Fruit fly (Drosophila melanogaster) whole organism, embryonic: ENCODE measurements around the gene CG10584.

Source experiments
- Atf-2 ChIP-seq: fragments of 200-800 bp; sonication (Bioruptor generic); optimal IDR thresholded peaks from 2 replicates; lab custom pipeline; 2016; ENCODE audit warnings: missing biosample characterization, missing genetic modification characterization
- CG10147 ChIP-seq: fragments of 200-800 bp; sonication (Bioruptor generic); optimal IDR thresholded peaks from 2 replicates; lab custom pipeline; 2019; ENCODE audit warnings: missing biosample characterization, mild to moderate bottlenecking, missing genetic modification characterization, moderate library complexity
- CG10979 ChIP-seq: fragments of 200-800 bp; sonication (Bioruptor generic); optimal IDR thresholded peaks from 2 replicates; lab custom pipeline; 2018; ENCODE audit warnings: missing biosample characterization, mild to moderate bottlenecking, missing genetic modification characterization, moderate library complexity
- CG11247 ChIP-seq: fragments of 200-800 bp; sonication (Bioruptor generic); IDR thresholded peaks from 2 replicates; pipeline ENCODE4 v1.3.6; 2022; ENCODE audit warnings: missing biosample characterization, missing genetic modification characterization
- CG13894 ChIP-seq: fragments of 200-800 bp; sonication (Bioruptor generic); optimal IDR thresholded peaks from 3 replicates; lab custom pipeline; 2018; ENCODE audit warnings: missing biosample characterization, mild to moderate bottlenecking, missing genetic modification characterization, moderate library complexity
- CG15269 ChIP-seq: fragments of 200-800 bp; sonication (Bioruptor generic); optimal IDR thresholded peaks from 2 replicates; lab custom pipeline; 2018; ENCODE audit warnings: missing biosample characterization, mild to moderate bottlenecking, missing genetic modification characterization, moderate library complexity
- CG17612 ChIP-seq: fragments of 200-800 bp; sonication (Bioruptor generic); IDR thresholded peaks from 2 replicates; pipeline ENCODE4 v1.3.6; 2022; ENCODE audit warnings: missing biosample characterization, missing genetic modification characterization
- CG18011 ChIP-seq: fragments of 200-800 bp; sonication (Bioruptor generic); optimal IDR thresholded peaks from 2 replicates; lab custom pipeline; 2017; ENCODE audit warnings: missing biosample characterization, missing genetic modification characterization, mild to moderate bottlenecking, moderate library complexity, missing genotype
- CG1832 ChIP-seq: fragments of 200-800 bp; sonication (Bioruptor generic); optimal IDR thresholded peaks from 2 replicates; lab custom pipeline; 2017; ENCODE audit warnings: missing biosample characterization, mild to moderate bottlenecking, missing genetic modification characterization, inconsistent platforms
- CG18476 ChIP-seq: fragments of 200-800 bp; sonication (Bioruptor generic); optimal IDR thresholded peaks from 2 replicates; lab custom pipeline; 2016; ENCODE audit warnings: missing biosample characterization, mild to moderate bottlenecking, missing genetic modification characterization
- CG30020 ChIP-seq: fragments of 200-800 bp; optimal IDR thresholded peaks from 2 replicates; lab custom pipeline; 2019; ENCODE audit warnings: missing biosample characterization, mild to moderate bottlenecking, missing genetic modification characterization, moderate library complexity
- CG30431 ChIP-seq: fragments of 200-800 bp; sonication (Bioruptor generic); optimal IDR thresholded peaks from 2 replicates; lab custom pipeline; 2017; ENCODE audit warnings: missing biosample characterization, missing genetic modification characterization
- CG32532 ChIP-seq: fragments of 200-800 bp; sonication (Bioruptor generic); IDR thresholded peaks from 2 replicates; pipeline ENCODE4 v1.3.6; 2022; ENCODE audit warnings: missing biosample characterization, missing genetic modification characterization
- CG3281 ChIP-seq: fragments of 200-800 bp; sonication (Bioruptor generic); optimal IDR thresholded peaks from 3 replicates; lab custom pipeline; 2017; ENCODE audit warnings: missing biosample characterization, mild to moderate bottlenecking, missing genetic modification characterization
- CG34422 ChIP-seq: fragments of 200-800 bp; sonication (Bioruptor generic); IDR thresholded peaks from 3 replicates; pipeline ENCODE4 v1.3.6; 2022; ENCODE audit warnings: missing biosample characterization, missing genetic modification characterization
- CG4820 ChIP-seq: fragments of 200-800 bp; sonication (Bioruptor generic); optimal IDR thresholded peaks from 3 replicates; lab custom pipeline; 2016; ENCODE audit warnings: missing biosample characterization, missing genetic modification characterization
- CG6175 ChIP-seq: fragments of 200-800 bp; sonication (Bioruptor generic); IDR thresholded peaks from 3 replicates; pipeline ENCODE4 v1.3.6; 2022; ENCODE audit warnings: missing biosample characterization, missing genetic modification characterization
- CkIIα-i1 ChIP-seq: fragments of 200-800 bp; sonication (Bioruptor generic); IDR thresholded peaks from 2 replicates; pipeline ENCODE4 v1.3.6; 2022; ENCODE audit warnings: missing biosample characterization, missing genetic modification characterization
- Dek ChIP-seq: fragments of 200-800 bp; sonication (Bioruptor generic); optimal IDR thresholded peaks from 3 replicates; lab custom pipeline; 2019; ENCODE audit warnings: missing biosample characterization, mild to moderate bottlenecking, missing genetic modification characterization, moderate library complexity
- E2f1 ChIP-seq: fragments of 200-800 bp; sonication (Bioruptor generic); IDR thresholded peaks from 2 replicates; pipeline ENCODE4 v1.3.6; 2022; ENCODE audit warnings: missing biosample characterization, missing genetic modification characterization
- Ets65A ChIP-seq: fragments of 200-800 bp; sonication (Bioruptor generic); peaks from one replicate; lab custom pipeline; 2016; ENCODE audit warnings: missing biosample characterization, missing genetic modification characterization
- Fer1 ChIP-seq: fragments of 200-800 bp; sonication (Bioruptor generic); optimal IDR thresholded peaks from 2 replicates; lab custom pipeline; 2017; ENCODE audit warnings: missing biosample characterization, mild to moderate bottlenecking, missing genetic modification characterization
- Fer2 ChIP-seq: fragments of 200-800 bp; sonication (Bioruptor generic); optimal IDR thresholded peaks from 2 replicates; lab custom pipeline; 2018; ENCODE audit warnings: missing biosample characterization, mild to moderate bottlenecking, missing genetic modification characterization, moderate library complexity
- HLH3B ChIP-seq: fragments of 200-800 bp; sonication (Bioruptor generic); IDR thresholded peaks from 2 replicates; pipeline ENCODE4 v1.3.6; 2022; ENCODE audit warnings: missing biosample characterization, missing genetic modification characterization
- Hsf ChIP-seq: fragments of 200-800 bp; sonication (Bioruptor generic); optimal IDR thresholded peaks from 3 replicates; lab custom pipeline; 2016; ENCODE audit warnings: missing biosample characterization, missing genetic modification characterization
- Jarid2 ChIP-seq: fragments of 200-800 bp; sonication (Bioruptor generic); optimal IDR thresholded peaks from 3 replicates; lab custom pipeline; 2017; ENCODE audit warnings: mild to moderate bottlenecking, missing biosample characterization, missing genetic modification reagents, missing genetic modification characterization
- MBD-R2 ChIP-seq: fragments of 200-800 bp; sonication (Bioruptor generic); IDR thresholded peaks from 2 replicates; pipeline ENCODE4 v1.3.6; 2022; ENCODE audit warnings: missing biosample characterization, missing genetic modification characterization
- MTF-1 ChIP-seq: fragments of 200-800 bp; sonication (Bioruptor generic); optimal IDR thresholded peaks from 2 replicates; lab custom pipeline; 2018; ENCODE audit warnings: missing biosample characterization, mild to moderate bottlenecking, missing genetic modification characterization, borderline replicate concordance
- NFAT ChIP-seq: fragments of 200-800 bp; sonication (Bioruptor generic); IDR thresholded peaks from 2 replicates; pipeline ENCODE4 v1.3.6; 2022; ENCODE audit warnings: missing biosample characterization, missing genetic modification characterization
- PHDP ChIP-seq: fragments of 200-800 bp; sonication (Bioruptor generic); optimal IDR thresholded peaks from 3 replicates; lab custom pipeline; 2018; ENCODE audit warnings: missing biosample characterization, mild to moderate bottlenecking, missing genetic modification characterization, moderate library complexity
- Rfx ChIP-seq: fragments of 200-800 bp; sonication (Bioruptor generic); IDR thresholded peaks from 2 replicates; pipeline ENCODE4 v1.3.6; 2022; ENCODE audit warnings: missing biosample characterization, missing genetic modification characterization
- Stat92E ChIP-seq, 3 experiments: fragments of >200 bp in 2 of 3; fragments of 200-800 bp in 1 of 3; sonication (Bioruptor generic) in 1 of 3; optimal IDR thresholded peaks; 2 replicates each; lab custom pipeline; 2017 to 2019; ENCODE audit warnings: missing biosample characterization in 3 of 3, missing genetic modification characterization in 3 of 3, mild to moderate bottlenecking in 1 of 3, moderate library complexity in 1 of 3
- cato ChIP-seq: fragments of 200-800 bp; sonication (Bioruptor generic); optimal IDR thresholded peaks from 2 replicates; lab custom pipeline; 2016; ENCODE audit warnings: missing biosample characterization, missing genetic modification characterization, borderline replicate concordance
- chm ChIP-seq: fragments of 200-800 bp; sonication (Bioruptor generic); IDR thresholded peaks from 2 replicates; pipeline ENCODE4 v1.3.6; 2022; ENCODE audit warnings: missing biosample characterization, missing genetic modification characterization
- dm ChIP-seq: fragments of 200-800 bp; sonication (Bioruptor generic); optimal IDR thresholded peaks from 3 replicates; lab custom pipeline; 2016; ENCODE audit warnings: missing biosample characterization, missing genetic modification characterization
- dysf ChIP-seq: fragments of 200-800 bp; sonication (Bioruptor generic); IDR thresholded peaks from 3 replicates; pipeline ENCODE4 v1.3.6; 2022; ENCODE audit warnings: missing biosample characterization, missing genetic modification characterization
- gro ChIP-seq: fragments of 200-800 bp; sonication (Bioruptor generic); optimal IDR thresholded peaks from 2 replicates; lab custom pipeline; 2016; ENCODE audit warnings: missing biosample characterization, missing genetic modification characterization
- gsb-n ChIP-seq: fragments of 200-800 bp; sonication (Bioruptor generic); optimal IDR thresholded peaks from 3 replicates; lab custom pipeline; 2018; ENCODE audit warnings: missing biosample characterization, mild to moderate bottlenecking, missing genetic modification characterization
- h ChIP-seq: fragments of >200 bp; optimal IDR thresholded peaks from 2 replicates; lab custom pipeline; 2017
- odd ChIP-seq: fragments of 200-800 bp; sonication (Bioruptor generic); optimal IDR thresholded peaks from 2 replicates; lab custom pipeline; 2017; ENCODE audit warnings: missing biosample characterization, mild to moderate bottlenecking, missing genetic modification characterization
- org-1 ChIP-seq: fragments of 200-800 bp; sonication (Bioruptor generic); optimal IDR thresholded peaks from 2 replicates; lab custom pipeline; 2017; ENCODE audit warnings: missing biosample characterization, missing genetic modification characterization
- sim ChIP-seq: fragments of 200-800 bp; sonication (Bioruptor generic); IDR thresholded peaks from 2 replicates; pipeline ENCODE4 v1.3.6; 2022; ENCODE audit warnings: missing biosample characterization, missing genetic modification characterization
- sisA ChIP-seq: fragments of 200-800 bp; sonication (Bioruptor generic); IDR thresholded peaks from 2 replicates; pipeline ENCODE4 v1.3.6; 2022; ENCODE audit warnings: missing biosample characterization, missing genetic modification characterization
- so ChIP-seq: fragments of 200-800 bp; sonication (Bioruptor generic); IDR thresholded peaks from 3 replicates; pipeline ENCODE4 v1.3.6; 2022; ENCODE audit warnings: missing biosample characterization, missing genetic modification characterization
- stc ChIP-seq: fragments of 200-800 bp; sonication (Bioruptor generic); IDR thresholded peaks from 2 replicates; pipeline ENCODE4 v1.3.6; 2022; ENCODE audit warnings: missing biosample characterization, missing genetic modification characterization
- tap ChIP-seq: fragments of 200-800 bp; optimal IDR thresholded peaks from 3 replicates; lab custom pipeline; 2019; ENCODE audit warnings: missing biosample characterization, mild to moderate bottlenecking, missing genetic modification characterization, moderate library complexity
- tll ChIP-seq, 2 experiments: fragments of 200-800 bp in 1 of 2; fragments of >200 bp in 1 of 2; sonication (Bioruptor generic) in 1 of 2; optimal IDR thresholded peaks; 2 replicates each; lab custom pipeline; 2017 to 2019; ENCODE audit warnings: missing biosample characterization in 2 of 2, missing genetic modification characterization in 2 of 2, mild to moderate bottlenecking in 1 of 2, moderate library complexity in 1 of 2
- unpg ChIP-seq: fragments of 200-800 bp; sonication (Bioruptor generic); optimal IDR thresholded peaks from 3 replicates; lab custom pipeline; 2018; ENCODE audit warnings: missing biosample characterization, mild to moderate bottlenecking, missing genetic modification characterization, moderate library complexity

Gene CG10584

DNA sequence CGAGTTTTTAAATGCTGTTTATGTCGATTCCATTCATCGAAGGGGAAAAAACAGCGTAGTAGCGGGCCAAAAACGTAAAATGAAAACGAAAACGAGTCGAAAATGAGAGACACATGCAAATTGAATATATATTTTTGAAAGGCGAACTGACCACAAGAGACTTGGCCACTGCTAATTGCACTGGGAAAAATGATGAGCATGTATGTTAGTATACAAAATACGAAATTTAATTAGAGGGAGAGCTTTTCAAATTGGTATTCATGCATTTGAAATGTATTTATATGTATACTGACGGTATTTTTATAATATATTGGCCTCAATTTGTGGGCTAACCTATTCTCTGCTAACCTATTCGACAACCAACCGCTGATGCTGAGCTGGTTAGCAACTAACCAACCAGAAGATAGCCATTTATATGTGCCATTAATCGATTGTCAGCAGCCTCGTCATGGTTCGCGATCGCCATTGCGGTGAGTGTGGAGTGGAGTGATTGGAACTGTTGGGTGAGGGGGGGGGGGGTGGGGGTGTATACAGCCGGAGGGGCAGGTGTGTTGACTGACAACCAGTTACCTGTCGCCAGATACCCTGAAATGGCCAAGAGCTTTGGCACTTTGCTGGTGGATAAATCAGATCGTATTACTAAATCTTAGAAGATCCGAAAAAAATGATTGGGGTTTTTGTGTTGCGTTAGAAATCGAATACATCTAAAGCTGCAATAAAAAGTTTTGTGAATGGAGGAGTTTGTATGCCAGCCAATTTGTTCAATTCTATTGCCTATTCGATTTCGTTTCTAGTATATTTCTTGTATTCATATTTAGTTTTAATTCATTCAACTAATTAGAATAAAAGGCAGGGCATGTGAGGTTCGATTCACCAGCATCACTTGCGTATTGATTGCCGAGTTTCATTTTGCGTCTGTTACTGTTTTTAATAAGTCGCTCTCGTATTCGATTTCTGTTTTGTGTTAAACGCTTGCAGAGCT is 11.1 kb upstream of the CG10584 start (continued):
- TF ChIP-seq cato (GFP tag; lab: Kevin White, UChicago) (no peak), E2f1 (GFP tag; lab: Robert Waterston, UW) (peak; percentile 46; the same call in 1 of the 2 replicates), Fer1 (GFP tag; lab: Kevin White, UChicago) (peak; percentile 8), CG17612 (GFP tag; lab: Robert Waterston, UW) (no peak), Stat92E (GFP tag; optimal IDR thresholded peaks at IDR 0.05; lab: Kevin White, UChicago) (no peak), CG6175 (GFP tag; lab: Robert Waterston, UW) (0 out of 3 replicates have a peak, but pooled peaks have one; percentile 32), CG15269 (tag; lab: Kevin White, UChicago) (peak; percentile 46), org-1 (GFP tag; lab: Kevin White, UChicago) (peak; percentile 15), Hsf (peak; percentile 6), chm (GFP tag; lab: Robert Waterston, UW) (no peak), CkIIα-i1 (GFP tag; lab: Robert Waterston, UW) (no peak), h (no peak), odd (GFP tag; lab: Kevin White, UChicago) (no peak), NFAT (peak; percentile 25; the same call in 1 of the 2 replicates), CG32532 (GFP tag; lab: Robert Waterston, UW) (peak; percentile 12; the same call in 1 of the 2 replicates), CG4820 (no peak), CG34422 (GFP tag; lab: Robert Waterston, UW) (0 out of 3 replicates have a peak, but pooled peaks have one; percentile 27), sisA (GFP tag; lab: Robert Waterston, UW) (0 out of 2 replicates have a peak, but pooled peaks have one; percentile 5), tap (peak; percentile 34), MTF-1 (GFP tag; lab: Kevin White, UChicago) (no peak), CG13894 (tag; lab: Kevin White, UChicago) (peak; percentile 7), sim (GFP tag; lab: Robert Waterston, UW) (no peak), Fer2 (tag; lab: Kevin White, UChicago) (no peak), gro (GFP tag; lab: Kevin White, UChicago) (peak; percentile 18), CG30020 (tag; lab: Kevin White, UChicago) (no peak), Rfx (GFP tag; lab: Robert Waterston, UW) (peak; percentile 45), Atf-2 (GFP tag; lab: Kevin White, UChicago) (no peak), Jarid2 (GFP tag; lab: Kevin White, UChicago) (no peak), Dek (tag; lab: Kevin White, UChicago) (peak; percentile 2), Ets65A (GFP tag; lab: Kevin White, UChicago) (peak; percentile 1), CG1832 (GFP tag; lab: Kevin White, UChicago) (no peak), MBD-R2 (GFP tag; lab: Robert Waterston, UW) (0 out of 2 replicates have a peak, but pooled peaks have one; percentile 24), PHDP (peak; percentile 19), CG11247 (0 out of 2 replicates have a peak, but pooled peaks have one; percentile 8), so (GFP tag; lab: Robert Waterston, UW) (peak; percentile 39; the same call in 2 of the 3 replicates), CG3281 (GFP tag; lab: Kevin White, UChicago) (peak; percentile 12), CG18476 (GFP tag; lab: Kevin White, UChicago) (no peak), CG18011 (GFP tag; lab: Kevin White, UChicago) (no peak), gsb-n (tag; lab: Kevin White, UChicago) (no peak), CG10979 (no peak), stc (GFP tag; lab: Robert Waterston, UW) (peak; percentile 15; the same call in 1 of the 2 replicates), dysf (GFP tag; lab: Robert Waterston, UW) (peak; percentile 68), dm (GFP tag; lab: Kevin White, UChicago) (no peak), CG10147 (GFP tag; lab: Kevin White, UChicago) (peak; percentile 41), unpg (GFP tag; lab: Kevin White, UChicago) (peak; percentile 31), CG30431 (GFP tag; lab: Kevin White, UChicago) (no peak), tll (GFP tag; optimal IDR thresholded peaks at IDR 0.05; lab: Kevin White, UChicago) (no peak), HLH3B (GFP tag; lab: Robert Waterston, UW) (peak; percentile 40; the same call in 1 of the 2 replicates)
